Fruit fly (Drosophila melanogaster): ENCODE measurements around the gene MstProx.

DNA sequence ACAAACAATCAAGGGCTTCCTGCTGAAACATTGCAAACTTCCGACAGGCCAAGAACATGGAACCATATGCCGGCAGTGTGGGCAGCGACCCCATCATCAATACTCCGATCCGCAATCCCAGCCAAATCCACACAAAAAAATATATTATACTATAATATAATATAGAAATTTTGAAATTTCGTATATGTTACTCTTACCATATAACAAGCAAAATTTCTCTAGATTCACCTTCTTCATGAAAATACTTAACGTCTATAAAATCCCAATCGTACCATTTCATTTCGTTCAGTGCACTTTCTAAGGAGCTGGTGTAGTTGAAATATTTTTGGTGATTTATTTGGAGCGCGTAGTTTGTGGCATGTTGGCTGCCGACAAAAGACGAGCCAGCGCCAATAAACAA lies 34.5 kb downstream of the MstProx start:
- TF ChIP-seq OdsH (GFP tag; optimal IDR thresholded peaks at IDR 0.05) (peak; percentile 38), CG32264 (GFP tag; optimal IDR thresholded peaks at IDR 0.05) (no peak), Mio (GFP tag; optimal IDR thresholded peaks at IDR 0.05) (no peak), Sp1 (GFP tag; optimal IDR thresholded peaks at IDR 0.05) (peak; percentile 5), CG9705 (GFP tag; optimal IDR thresholded peaks at IDR 0.05) (no peak), psq (GFP tag; optimal IDR thresholded peaks at IDR 0.05) (no peak)
